Fruit fly (Drosophila melanogaster) whole organism, embryonic: ENCODE measurements around the gene CG2157.

Experiments
- Atf6 ChIP-seq: fragments of 200-800 bp; sonication (Bioruptor generic); IDR thresholded peaks from 2 replicates; pipeline ENCODE4 v1.3.6; 2022; ENCODE audit warnings: missing biosample characterization, missing genetic modification characterization
- CG10147 ChIP-seq: fragments of 200-800 bp; sonication (Bioruptor generic); optimal IDR thresholded peaks from 2 replicates; lab custom pipeline; 2019; ENCODE audit warnings: missing biosample characterization, mild to moderate bottlenecking, missing genetic modification characterization, moderate library complexity
- CG10366 ChIP-seq: fragments of 200-800 bp; sonication (Bioruptor generic); IDR thresholded peaks from 2 replicates; pipeline ENCODE4 v1.3.6; 2022; ENCODE audit warnings: missing biosample characterization, missing genetic modification characterization
- CG11504 ChIP-seq: fragments of 200-800 bp; sonication (Bioruptor generic); optimal IDR thresholded peaks from 3 replicates; lab custom pipeline; 2019; ENCODE audit warnings: missing biosample characterization, mild to moderate bottlenecking, missing genetic modification characterization, moderate library complexity
- CG12155 ChIP-seq: fragments of 200-800 bp; sonication (Bioruptor generic); optimal IDR thresholded peaks from 3 replicates; lab custom pipeline; 2016; ENCODE audit warnings: missing biosample characterization, missing genetic modification characterization
- CG12942 ChIP-seq: fragments of 200-800 bp; sonication (Bioruptor generic); optimal IDR thresholded peaks from 3 replicates; lab custom pipeline; 2016; ENCODE audit warnings: missing biosample characterization, missing genetic modification characterization
- CG13424 ChIP-seq: fragments of 200-800 bp; sonication (Bioruptor generic); optimal IDR thresholded peaks from 2 replicates; lab custom pipeline; 2019; ENCODE audit warnings: missing biosample characterization, mild to moderate bottlenecking, missing genetic modification characterization, moderate library complexity
- CG17186 ChIP-seq: fragments of 200-800 bp; sonication (Bioruptor generic); optimal IDR thresholded peaks from 3 replicates; lab custom pipeline; 2017; ENCODE audit warnings: missing biosample characterization, missing genetic modification reagents, missing genetic modification characterization
- CG17328 ChIP-seq: fragments of 200-800 bp; sonication (Bioruptor generic); IDR thresholded peaks from 2 replicates; pipeline ENCODE4 v1.3.6; 2022; ENCODE audit warnings: missing biosample characterization, missing genetic modification characterization
- CG17359 ChIP-seq: fragments of 200-800 bp; sonication (Bioruptor generic); optimal IDR thresholded peaks from 3 replicates; lab custom pipeline; 2018; ENCODE audit warnings: missing biosample characterization, mild to moderate bottlenecking, missing genetic modification characterization, moderate library complexity
- CG18262 ChIP-seq: fragments of 200-800 bp; optimal IDR thresholded peaks from 3 replicates; lab custom pipeline; 2019; ENCODE audit warnings: missing biosample characterization, mild to moderate bottlenecking, missing genetic modification characterization, moderate library complexity
- CG1832 ChIP-seq: fragments of 200-800 bp; sonication (Bioruptor generic); optimal IDR thresholded peaks from 2 replicates; lab custom pipeline; 2017; ENCODE audit warnings: missing biosample characterization, mild to moderate bottlenecking, missing genetic modification characterization, inconsistent platforms
- CG18476 ChIP-seq: fragments of 200-800 bp; sonication (Bioruptor generic); optimal IDR thresholded peaks from 2 replicates; lab custom pipeline; 2016; ENCODE audit warnings: missing biosample characterization, mild to moderate bottlenecking, missing genetic modification characterization
- CG18619 ChIP-seq: fragments of 200-800 bp; sonication (Bioruptor generic); optimal IDR thresholded peaks from 3 replicates; lab custom pipeline; 2017; ENCODE audit warnings: missing biosample characterization, mild to moderate bottlenecking, missing genetic modification characterization
- CG18764 ChIP-seq: fragments of 200-800 bp; sonication (Bioruptor generic); optimal IDR thresholded peaks from 3 replicates; lab custom pipeline; 2016; ENCODE audit warnings: missing biosample characterization, missing genetic modification characterization
- CG2120 ChIP-seq: fragments of 200-800 bp; sonication (Bioruptor generic); optimal IDR thresholded peaks from 3 replicates; lab custom pipeline; 2016; ENCODE audit warnings: missing biosample characterization, missing genetic modification characterization
- CG30431 ChIP-seq: fragments of 200-800 bp; sonication (Bioruptor generic); optimal IDR thresholded peaks from 2 replicates; lab custom pipeline; 2017; ENCODE audit warnings: missing biosample characterization, missing genetic modification characterization
- CG4617 ChIP-seq: fragments of 200-800 bp; sonication (Bioruptor generic); optimal IDR thresholded peaks from 3 replicates; lab custom pipeline; 2016; ENCODE audit warnings: missing biosample characterization, missing genetic modification characterization, borderline replicate concordance
- CG6854 ChIP-seq: fragments of 200-800 bp; sonication (Bioruptor generic); optimal IDR thresholded peaks from 3 replicates; lab custom pipeline; 2017; ENCODE audit warnings: missing biosample characterization, mild to moderate bottlenecking, missing genetic modification characterization
- CG8359 ChIP-seq: fragments of 200-800 bp; sonication (Bioruptor generic); optimal IDR thresholded peaks from 2 replicates; lab custom pipeline; 2017; ENCODE audit warnings: missing biosample characterization, mild to moderate bottlenecking, missing genetic modification characterization, borderline replicate concordance
- CG9727 ChIP-seq: fragments of 200-800 bp; sonication (Bioruptor generic); optimal IDR thresholded peaks from 3 replicates; lab custom pipeline; 2017; ENCODE audit warnings: missing biosample characterization, mild to moderate bottlenecking, missing genetic modification characterization
- Doc2 ChIP-seq: fragments of 200-800 bp; sonication (Bioruptor generic); IDR thresholded peaks from 2 replicates; pipeline ENCODE4 v1.3.6; 2022; ENCODE audit warnings: missing biosample characterization, missing genetic modification characterization
- NC2α ChIP-seq: fragments of 200-800 bp; sonication (Bioruptor generic); optimal IDR thresholded peaks from 2 replicates; lab custom pipeline; 2016; ENCODE audit warnings: missing biosample characterization, missing genetic modification characterization
- Nf-YB ChIP-seq: fragments of 200-800 bp; sonication (Bioruptor generic); optimal IDR thresholded peaks from 3 replicates; lab custom pipeline; 2019; ENCODE audit warnings: missing biosample characterization, mild to moderate bottlenecking, missing genetic modification characterization, moderate library complexity
- Oli ChIP-seq: fragments of 200-800 bp; sonication (Bioruptor generic); optimal IDR thresholded peaks from 2 replicates; lab custom pipeline; 2018; ENCODE audit warnings: missing biosample characterization, mild to moderate bottlenecking, missing genetic modification characterization, moderate library complexity
- Pdp1 ChIP-seq, 2 experiments: fragments of 200-800 bp; sonication (Bioruptor generic); optimal IDR thresholded peaks; 3 replicates each; lab custom pipeline; 2016; ENCODE audit warnings: missing biosample characterization in 2 of 2, missing genetic modification characterization in 2 of 2, mild to moderate bottlenecking in 1 of 2, moderate library complexity in 1 of 2
- Scr ChIP-seq: fragments of 200-800 bp; sonication (Bioruptor generic); IDR thresholded peaks from 2 replicates; pipeline ENCODE4 v1.3.6; 2022; ENCODE audit warnings: missing biosample characterization, missing genetic modification characterization; ENCODE audit not compliant: partially characterized antibody
- Trl ChIP-seq, 3 experiments: fragments of >200 bp in 2 of 3; fragments of 200-800 bp in 1 of 3; sonication (Bioruptor generic) in 1 of 3; optimal IDR thresholded peaks; 2 replicates in 1 of 3; 3 replicates in 2 of 3; lab custom pipeline; 2016 to 2017; ENCODE audit warnings: missing biosample characterization in 1 of 3, missing genetic modification characterization in 1 of 3
- Xbp1 ChIP-seq: fragments of 200-800 bp; sonication (Bioruptor generic); optimal IDR thresholded peaks from 3 replicates; lab custom pipeline; 2016; ENCODE audit warnings: missing biosample characterization, mild to moderate bottlenecking, missing genetic modification characterization
- chn ChIP-seq: fragments of 200-800 bp; sonication (Bioruptor generic); optimal IDR thresholded peaks from 2 replicates; lab custom pipeline; 2016; ENCODE audit warnings: missing biosample characterization, missing genetic modification characterization
- ci ChIP-seq: fragments of 200-800 bp; sonication (Bioruptor generic); IDR thresholded peaks from 3 replicates; pipeline ENCODE4 v1.3.6; 2022; ENCODE audit warnings: missing biosample characterization, missing genetic modification characterization
- croc ChIP-seq: fragments of 200-800 bp; sonication (Bioruptor generic); conservative IDR thresholded peaks from 3 replicates; pipeline ENCODE4 v1.3.6; 2022; ENCODE audit warnings: missing biosample characterization, missing genetic modification characterization
- cwo ChIP-seq: fragments of 200-800 bp; sonication (Bioruptor generic); optimal IDR thresholded peaks from 3 replicates; lab custom pipeline; 2017; ENCODE audit warnings: missing biosample characterization, missing genetic modification characterization, mild to moderate bottlenecking, moderate library complexity, missing genetic modification reagents
- dmrt11E ChIP-seq: fragments of 200-800 bp; sonication (Bioruptor generic); optimal IDR thresholded peaks from 3 replicates; lab custom pipeline; 2018; ENCODE audit warnings: missing biosample characterization, mild to moderate bottlenecking, missing genetic modification characterization, moderate library complexity
- dmrt99B ChIP-seq: fragments of 200-800 bp; sonication (Bioruptor generic); optimal IDR thresholded peaks from 2 replicates; lab custom pipeline; 2018; ENCODE audit warnings: missing biosample characterization, mild to moderate bottlenecking, missing genetic modification characterization, moderate library complexity
- gce ChIP-seq: fragments of 200-800 bp; sonication (Bioruptor generic); IDR thresholded peaks from 3 replicates; pipeline ENCODE4 v1.3.6; 2022; ENCODE audit warnings: missing biosample characterization, missing genetic modification characterization
- lola ChIP-seq, 3 experiments: fragments of >200 bp in 2 of 3; fragments of 200-800 bp in 1 of 3; sonication (Bioruptor generic) in 1 of 3; optimal IDR thresholded peaks; 2 replicates each; lab custom pipeline; 2017 to 2019; ENCODE audit warnings: missing biosample characterization in 3 of 3, missing genetic modification characterization in 3 of 3, mild to moderate bottlenecking in 1 of 3, moderate library complexity in 1 of 3
- luna ChIP-seq: fragments of 200-800 bp; sonication (Bioruptor generic); optimal IDR thresholded peaks from 2 replicates; lab custom pipeline; 2016; ENCODE audit warnings: missing biosample characterization, missing genetic modification characterization
- nerfin-1 ChIP-seq: fragments of 200-800 bp; sonication (Bioruptor generic); optimal IDR thresholded peaks from 3 replicates; lab custom pipeline; 2019; ENCODE audit warnings: missing biosample characterization, mild to moderate bottlenecking, missing genetic modification characterization, moderate library complexity
- nmo ChIP-seq: fragments of 200-800 bp; sonication (Bioruptor generic); optimal IDR thresholded peaks from 2 replicates; lab custom pipeline; 2018; ENCODE audit warnings: missing biosample characterization, mild to moderate bottlenecking, missing genetic modification characterization, moderate library complexity
- odd ChIP-seq: fragments of 200-800 bp; sonication (Bioruptor generic); optimal IDR thresholded peaks from 2 replicates; lab custom pipeline; 2017; ENCODE audit warnings: missing biosample characterization, mild to moderate bottlenecking, missing genetic modification characterization
- otp ChIP-seq: fragments of 200-800 bp; sonication (Bioruptor generic); IDR thresholded peaks from 3 replicates; pipeline ENCODE4, ENCODE4 v1.3.6; 2022; ENCODE audit warnings: missing biosample characterization, missing genetic modification characterization
- pan ChIP-seq, 4 experiments: fragments of >200 bp in 3 of 4; fragments of 200-800 bp in 1 of 4; sonication (Bioruptor generic) in 1 of 4; optimal IDR thresholded peaks in 3 of 4; IDR thresholded peaks in 1 of 4; 2 replicates each; pipeline versions ENCODE4 v1.3.6 to Lab custom; 2017 to 2022; ENCODE audit warnings: missing biosample characterization in 2 of 4, missing genetic modification characterization in 2 of 4, mixed read lengths in 1 of 4
- pros ChIP-seq: fragments of 200-800 bp; sonication (Bioruptor generic); optimal IDR thresholded peaks from 3 replicates; lab custom pipeline; 2019; ENCODE audit warnings: missing biosample characterization, mild to moderate bottlenecking, missing genetic modification characterization, moderate library complexity
- ranshi ChIP-seq: fragments of 200-800 bp; sonication (Bioruptor generic); IDR thresholded peaks from 2 replicates; pipeline ENCODE4 v1.3.6; 2022; ENCODE audit warnings: missing biosample characterization, missing genetic modification characterization
- scrt ChIP-seq: fragments of 200-800 bp; sonication (Bioruptor generic); optimal IDR thresholded peaks from 2 replicates; lab custom pipeline; 2018; ENCODE audit warnings: missing biosample characterization, mild to moderate bottlenecking, missing genetic modification characterization, moderate library complexity

The CG2157 gene

dm6 chrX:10825349-10826129 is 43.5 kb upstream of the CG2157 start (continued):
- TF ChIP-seq CG2120 (GFP tag; lab: Kevin White, UChicago), result peak; percentile 7
- no peak for TF ChIP-seq CG10147 (GFP tag; lab: Kevin White, UChicago)
- TF ChIP-seq Pdp1 (GFP tag; optimal IDR thresholded peaks at IDR 0.05; lab: Kevin White, UChicago), result peak; percentile 6 to 17
- no peak for TF ChIP-seq CG17186
- no peak for TF ChIP-seq CG6854 (GFP tag; lab: Kevin White, UChicago)
- TF ChIP-seq CG18764 (GFP tag; lab: Kevin White, UChicago), result peak; percentile 12
- no peak for TF ChIP-seq Scr
- TF ChIP-seq CG12155 (GFP tag; lab: Kevin White, UChicago), result no peak
- TF ChIP-seq CG18476, result no peak
- peak; percentile 30 for TF ChIP-seq CG13424 (tag; lab: Kevin White, UChicago)
- no peak for TF ChIP-seq Nf-YB (GFP tag; lab: Kevin White, UChicago)
- TF ChIP-seq cwo (GFP tag; lab: Kevin White, UChicago), result no peak
- peak; percentile 63 for TF ChIP-seq CG11504 (tag; lab: Kevin White, UChicago)
- peak; percentile 36 for TF ChIP-seq CG17359 (tag; lab: Kevin White, UChicago)
- 0 out of 3 replicates have a peak, but pooled peaks have one; percentile 31 for TF ChIP-seq otp (GFP tag; lab: Robert Waterston, UW)
- TF ChIP-seq CG4617 (GFP tag; lab: Kevin White, UChicago), result no peak
- peak; percentile 95 for TF ChIP-seq pros (GFP tag; lab: Kevin White, UChicago)
- peak; percentile 46 for TF ChIP-seq Xbp1 (GFP tag; lab: Kevin White, UChicago)
- no peak for TF ChIP-seq odd (GFP tag; lab: Kevin White, UChicago)
- no peak for TF ChIP-seq Doc2
- TF ChIP-seq CG8359 (GFP tag; lab: Kevin White, UChicago), result peak; percentile 14
- no peak for TF ChIP-seq chn (GFP tag; lab: Kevin White, UChicago)
- TF ChIP-seq CG17328 (GFP tag; lab: Robert Waterston, UW), result peak; percentile 57; the same call in 1 of the 2 replicates
- TF ChIP-seq Oli, result peak; percentile 56
- TF ChIP-seq Atf6 (GFP tag; lab: Robert Waterston, UW), result no peak
- no peak for TF ChIP-seq croc (GFP tag; lab: Robert Waterston, UW)
- peak; percentile 62 for TF ChIP-seq dmrt99B (tag; lab: Kevin White, UChicago)
- TF ChIP-seq scrt (GFP tag; lab: Kevin White, UChicago), result peak; percentile 17
- peak; percentile 39 for TF ChIP-seq CG18619 (GFP tag; lab: Kevin White, UChicago)
- peak; percentile 71 for TF ChIP-seq dmrt11E (tag; lab: Kevin White, UChicago)
- peak; percentile 17 for TF ChIP-seq nerfin-1
- TF ChIP-seq CG1832, result peak; percentile 33
- no peak for TF ChIP-seq NC2α (GFP tag; lab: Kevin White, UChicago)
- TF ChIP-seq pan (optimal IDR thresholded peaks at IDR 0.05; lab: Kevin White, UChicago), result no peak
- peak in 1 of 2 experiments; percentile 36 for TF ChIP-seq pan (GFP tag; optimal IDR thresholded peaks at IDR 0.05 in 1 of 2, IDR thresholded peaks at IDR 0.05 in 1 of 2)
- peak; percentile 62; the same call in 1 of the 3 replicates for TF ChIP-seq ci (GFP tag; lab: Robert Waterston, UW)
- peak; percentile 23; the same call in 1 of the 2 replicates for TF ChIP-seq CG10366 (GFP tag; lab: Robert Waterston, UW)
- no peak for TF ChIP-seq Trl (optimal IDR thresholded peaks at IDR 0.05; lab: Kevin White, UChicago)
- TF ChIP-seq Trl (GFP tag; optimal IDR thresholded peaks at IDR 0.05; lab: Kevin White, UChicago), result peak; percentile 2
- peak; percentile 62 for TF ChIP-seq nmo
- peak; percentile 64 for TF ChIP-seq CG9727
- no peak for TF ChIP-seq CG12942 (GFP tag; lab: Kevin White, UChicago)
- TF ChIP-seq gce (GFP tag; lab: Robert Waterston, UW), result no peak
- 0 out of 2 replicates have a peak, but pooled peaks have one; percentile 14 for TF ChIP-seq ranshi (GFP tag; lab: Robert Waterston, UW)
- TF ChIP-seq CG18262 (tag; lab: Kevin White, UChicago), result peak; percentile 71
- TF ChIP-seq luna (GFP tag; lab: Kevin White, UChicago), result no peak
- peak; percentile 29 for TF ChIP-seq CG30431 (GFP tag; lab: Kevin White, UChicago)
- peak in 1 of 3 experiments; percentile 69 for TF ChIP-seq lola (GFP tag; optimal IDR thresholded peaks at IDR 0.05; lab: Kevin White, UChicago)
